Worm (Caenorhabditis elegans): ENCODE data around the gene flh-1.

ce11 chrIV:9216437-9216836 lies 47.6 kb downstream of the flh-1 start:
- TF ChIP-seq ztf-16 (tag; optimal IDR thresholded peaks at IDR 0.05) (no peak), ceh-24 (tag; optimal IDR thresholded peaks at IDR 0.05) (no peak), sdc-2 (tag; optimal IDR thresholded peaks at IDR 0.05) (no peak), ceh-31 (tag; optimal IDR thresholded peaks at IDR 0.05) (peak; percentile 68)
